Fruit fly (Drosophila melanogaster): ENCODE data around the gene CG46335.

dm6 chr3R:27340322-27340721, 28.2 kb downstream of the CG46335 start, which contains the start of gene CG42534:
- no peak for TF ChIP-seq vri (GFP tag; optimal IDR thresholded peaks at IDR 0.05)
- TF ChIP-seq CG1621 (tag; optimal IDR thresholded peaks at IDR 0.05): no peak
- no peak for TF ChIP-seq CG6792 (GFP tag; optimal IDR thresholded peaks at IDR 0.05)
- TF ChIP-seq CG3919 (GFP tag; optimal IDR thresholded peaks at IDR 0.05): no peak
- TF ChIP-seq Eip75B (GFP tag; optimal IDR thresholded peaks at IDR 0.05): no peak
- TF ChIP-seq Lpt (GFP tag; optimal IDR thresholded peaks at IDR 0.05): no peak
- no peak for TF ChIP-seq CG6808 (GFP tag; optimal IDR thresholded peaks at IDR 0.05)
- no peak for TF ChIP-seq fkh (GFP tag; optimal IDR thresholded peaks at IDR 0.05)
- no peak for TF ChIP-seq CG11294 (GFP tag; IDR thresholded peaks at IDR 0.05)
- no peak for TF ChIP-seq Hr38 (GFP tag; optimal IDR thresholded peaks at IDR 0.05)
- TF ChIP-seq CG11762 (GFP tag; optimal IDR thresholded peaks at IDR 0.05; ENCODE audit: insufficient read depth): no peak
- TF ChIP-seq eg (GFP tag; IDR thresholded peaks at IDR 0.05): no peak

Data from whole organism, prepupa.